Worm (Caenorhabditis elegans): ENCODE data around the gene ttr-24.

ce11 chrV:18597779-18598178, 41.3 kb upstream of the ttr-24 start:
- TF ChIP-seq ceh-91 (GFP tag; IDR thresholded peaks at IDR 0.05) (no peak), sea-2 (GFP tag; IDR thresholded peaks at IDR 0.05) (no peak), unc-62 (GFP tag; optimal IDR thresholded peaks at IDR 0.05) (no peak), sdz-38 (tag; optimal IDR thresholded peaks at IDR 0.05) (no peak), somi-1 (GFP tag; optimal IDR thresholded peaks at IDR 0.05) (no peak), F10E7.11 (tag; optimal IDR thresholded peaks at IDR 0.05) (no peak), nfya-2 (GFP tag; IDR thresholded peaks at IDR 0.05) (no peak), lir-1 (GFP tag; conservative IDR thresholded peaks at IDR 0.05) (no peak), K12H6.12 (tag; optimal IDR thresholded peaks at IDR 0.05) (no peak), akir-1 (GFP tag; optimal IDR thresholded peaks at IDR 0.05) (no peak), mxl-1 (tag; optimal IDR thresholded peaks at IDR 0.05) (no peak), ztf-28 (GFP tag; IDR thresholded peaks at IDR 0.05) (no peak), Y56A3A.18 (GFP tag; IDR thresholded peaks at IDR 0.05) (no peak), pha-4 (tag; optimal IDR thresholded peaks at IDR 0.05) (no peak)
